Fruit fly (Drosophila melanogaster) whole organism, embryonic: Measurements from ENCODE around the gene CG34002.

Experiments used
- Blimp-1 ChIP-seq: fragments of 200-800 bp; sonication (Bioruptor generic); optimal IDR thresholded peaks from 3 replicates; lab custom pipeline; 2018; ENCODE audit warnings: missing biosample characterization, missing genetic modification characterization, mild to moderate bottlenecking, moderate library complexity, missing genetic modification reagents
- CG11723 ChIP-seq: fragments of 200-800 bp; sonication (Bioruptor generic); optimal IDR thresholded peaks from 2 replicates; lab custom pipeline; 2017; ENCODE audit warnings: missing biosample characterization, mild to moderate bottlenecking, missing genetic modification characterization
- CG12659 ChIP-seq: fragments of 200-800 bp; sonication (Bioruptor generic); optimal IDR thresholded peaks from 3 replicates; lab custom pipeline; 2017; ENCODE audit warnings: mild to moderate bottlenecking, missing biosample characterization, missing genetic modification reagents, missing genetic modification characterization
- CG14441 ChIP-seq: fragments of 200-800 bp; sonication (Bioruptor generic); IDR thresholded peaks from 2 replicates; pipeline ENCODE4 v1.3.6; 2022; ENCODE audit warnings: missing biosample characterization, missing genetic modification characterization
- CG15011 ChIP-seq: fragments of 200-800 bp; sonication (Bioruptor generic); optimal IDR thresholded peaks from 3 replicates; lab custom pipeline; 2018; ENCODE audit warnings: missing biosample characterization, mild to moderate bottlenecking, missing genetic modification characterization
- CG15269 ChIP-seq: fragments of 200-800 bp; sonication (Bioruptor generic); optimal IDR thresholded peaks from 2 replicates; lab custom pipeline; 2018; ENCODE audit warnings: missing biosample characterization, mild to moderate bottlenecking, missing genetic modification characterization, moderate library complexity
- CG1529 ChIP-seq: fragments of 200-800 bp; sonication (Bioruptor generic); optimal IDR thresholded peaks from 3 replicates; lab custom pipeline; 2018; ENCODE audit warnings: missing biosample characterization, missing genetic modification characterization
- CG16815 ChIP-seq: fragments of 200-800 bp; sonication (Bioruptor generic); optimal IDR thresholded peaks from 3 replicates; lab custom pipeline; 2017; ENCODE audit warnings: missing biosample characterization, mild to moderate bottlenecking, missing genetic modification characterization
- CG16863 ChIP-seq: fragments of 200-800 bp; sonication (Bioruptor generic); optimal IDR thresholded peaks from 3 replicates; lab custom pipeline; 2016; ENCODE audit warnings: missing biosample characterization, missing genetic modification characterization
- CG17829 ChIP-seq: fragments of 200-800 bp; optimal IDR thresholded peaks from 2 replicates; lab custom pipeline; 2019; ENCODE audit warnings: missing biosample characterization, mild to moderate bottlenecking, missing genetic modification characterization, moderate library complexity
- CG18619 ChIP-seq: fragments of 200-800 bp; sonication (Bioruptor generic); optimal IDR thresholded peaks from 3 replicates; lab custom pipeline; 2017; ENCODE audit warnings: missing biosample characterization, mild to moderate bottlenecking, missing genetic modification characterization
- CG30403 ChIP-seq: fragments of 200-800 bp; sonication (Bioruptor generic); optimal IDR thresholded peaks from 3 replicates; lab custom pipeline; 2016; ENCODE audit warnings: missing biosample characterization, missing genetic modification characterization
- CG3281 ChIP-seq: fragments of 200-800 bp; sonication (Bioruptor generic); optimal IDR thresholded peaks from 3 replicates; lab custom pipeline; 2017; ENCODE audit warnings: missing biosample characterization, mild to moderate bottlenecking, missing genetic modification characterization
- CG3847 ChIP-seq: fragments of 200-800 bp; sonication (Bioruptor generic); IDR thresholded peaks from 2 replicates; pipeline ENCODE4 v1.3.6; 2022; ENCODE audit warnings: missing biosample characterization, missing genetic modification characterization
- CG3995 ChIP-seq: fragments of 200-800 bp; sonication (Bioruptor generic); optimal IDR thresholded peaks from 3 replicates; lab custom pipeline; 2016; ENCODE audit warnings: missing biosample characterization, missing genetic modification characterization
- CG4617 ChIP-seq: fragments of 200-800 bp; sonication (Bioruptor generic); optimal IDR thresholded peaks from 3 replicates; lab custom pipeline; 2016; ENCODE audit warnings: missing biosample characterization, missing genetic modification characterization, borderline replicate concordance
- CG4730 ChIP-seq: fragments of 200-800 bp; sonication (Bioruptor generic); IDR thresholded peaks from 2 replicates; pipeline ENCODE4 v1.3.6; 2022; ENCODE audit warnings: missing biosample characterization, missing genetic modification characterization
- CG7357 ChIP-seq: fragments of 200-800 bp; sonication (Bioruptor generic); IDR thresholded peaks from 3 replicates; pipeline ENCODE4 v1.3.6; 2022; ENCODE audit warnings: missing biosample characterization, missing genetic modification characterization
- CG7839 ChIP-seq: fragments of 200-800 bp; sonication (Bioruptor generic); optimal IDR thresholded peaks from 3 replicates; lab custom pipeline; 2018; ENCODE audit warnings: missing biosample characterization, mild to moderate bottlenecking, missing genetic modification characterization, moderate library complexity
- CkIIα-i1 ChIP-seq: fragments of 200-800 bp; sonication (Bioruptor generic); IDR thresholded peaks from 2 replicates; pipeline ENCODE4 v1.3.6; 2022; ENCODE audit warnings: missing biosample characterization, missing genetic modification characterization
- Dad ChIP-seq: fragments of 200-800 bp; sonication (Bioruptor generic); optimal IDR thresholded peaks from 3 replicates; lab custom pipeline; 2016; ENCODE audit warnings: missing biosample characterization, missing genetic modification characterization
- E2f2 ChIP-seq: fragments of 200-800 bp; sonication (Bioruptor generic); IDR thresholded peaks from 2 replicates; pipeline ENCODE4 v1.3.6; 2022; ENCODE audit warnings: missing biosample characterization, missing genetic modification characterization
- Ets65A ChIP-seq: fragments of 200-800 bp; sonication (Bioruptor generic); peaks from one replicate; lab custom pipeline; 2016; ENCODE audit warnings: missing biosample characterization, missing genetic modification characterization
- Fer2 ChIP-seq: fragments of 200-800 bp; sonication (Bioruptor generic); optimal IDR thresholded peaks from 2 replicates; lab custom pipeline; 2018; ENCODE audit warnings: missing biosample characterization, mild to moderate bottlenecking, missing genetic modification characterization, moderate library complexity
- H2.0 ChIP-seq: fragments of 200-800 bp; sonication (Bioruptor generic); IDR thresholded peaks from 2 replicates; pipeline ENCODE4 v1.3.6; 2022; ENCODE audit warnings: missing biosample characterization, missing genetic modification characterization
- HmgD ChIP-seq: fragments of 200-800 bp; sonication (Bioruptor generic); optimal IDR thresholded peaks from 3 replicates; lab custom pipeline; 2016; ENCODE audit warnings: missing biosample characterization, missing genetic modification characterization
- Hmr ChIP-seq: fragments of 200-800 bp; sonication (Bioruptor generic); optimal IDR thresholded peaks from 3 replicates; lab custom pipeline; 2017; ENCODE audit warnings: mild to moderate bottlenecking, missing biosample characterization, missing genetic modification reagents, missing genetic modification characterization
- MBD-R2 ChIP-seq: fragments of 200-800 bp; sonication (Bioruptor generic); IDR thresholded peaks from 2 replicates; pipeline ENCODE4 v1.3.6; 2022; ENCODE audit warnings: missing biosample characterization, missing genetic modification characterization
- NK7.1 ChIP-seq: fragments of 200-800 bp; sonication (Bioruptor generic); optimal IDR thresholded peaks from 3 replicates; lab custom pipeline; 2016; ENCODE audit warnings: missing biosample characterization, missing genetic modification characterization
- crp ChIP-seq, 2 experiments: fragments of 200-800 bp; sonication (Bioruptor generic); optimal IDR thresholded peaks; 2 replicates in 1 of 2; 3 replicates in 1 of 2; lab custom pipeline; 2017; ENCODE audit warnings: missing biosample characterization in 2 of 2, missing genetic modification characterization in 2 of 2, mild to moderate bottlenecking in 1 of 2, moderate library complexity in 1 of 2
- dati ChIP-seq: fragments of 200-800 bp; sonication (Bioruptor generic); IDR thresholded peaks from 2 replicates; pipeline ENCODE4 v1.3.6; 2022; ENCODE audit warnings: missing biosample characterization, missing genetic modification characterization
- emc ChIP-seq: fragments of 200-800 bp; sonication (Bioruptor generic); optimal IDR thresholded peaks from 2 replicates; lab custom pipeline; 2016; ENCODE audit warnings: missing biosample characterization, missing genetic modification characterization
- eyg ChIP-seq: fragments of 200-800 bp; sonication (Bioruptor generic); optimal IDR thresholded peaks from 3 replicates; lab custom pipeline; 2016; ENCODE audit warnings: missing biosample characterization, missing genetic modification characterization
- ftz-f1 ChIP-seq: fragments of 200-800 bp; sonication (Bioruptor generic); optimal IDR thresholded peaks from 2 replicates; lab custom pipeline; 2016; ENCODE audit warnings: missing biosample characterization, missing genetic modification characterization
- gfzf ChIP-seq: fragments of 200-800 bp; sonication (Bioruptor generic); optimal IDR thresholded peaks from 2 replicates; lab custom pipeline; 2016; ENCODE audit warnings: missing biosample characterization, mild to moderate bottlenecking, missing genetic modification characterization, moderate library complexity
- kah ChIP-seq: fragments of 200-800 bp; sonication (Bioruptor generic); optimal IDR thresholded peaks from 2 replicates; lab custom pipeline; 2018; ENCODE audit warnings: missing biosample characterization, mild to moderate bottlenecking, missing genetic modification characterization
- lmd ChIP-seq: fragments of 200-800 bp; sonication (Bioruptor generic); IDR thresholded peaks from 2 replicates; pipeline ENCODE4 v1.3.6; 2022; ENCODE audit warnings: missing biosample characterization, missing genetic modification characterization
- oc ChIP-seq: fragments of 200-800 bp; sonication (Bioruptor generic); optimal IDR thresholded peaks from 2 replicates; lab custom pipeline; 2018; ENCODE audit warnings: missing biosample characterization, mild to moderate bottlenecking, missing genetic modification characterization, moderate library complexity
- phol ChIP-seq: fragments of 200-800 bp; sonication (Bioruptor generic); optimal IDR thresholded peaks from 3 replicates; lab custom pipeline; 2018; ENCODE audit warnings: missing biosample characterization, mild to moderate bottlenecking, missing genetic modification characterization, moderate library complexity
- repo ChIP-seq: fragments of 200-800 bp; sonication (Bioruptor generic); optimal IDR thresholded peaks from 2 replicates; lab custom pipeline; 2016; ENCODE audit warnings: missing biosample characterization, missing genetic modification characterization
- ro ChIP-seq: fragments of 200-800 bp; sonication (Bioruptor generic); IDR thresholded peaks from 2 replicates; pipeline ENCODE4 v1.3.6; 2022; ENCODE audit warnings: missing biosample characterization, missing genetic modification characterization
- scrt ChIP-seq: fragments of 200-800 bp; sonication (Bioruptor generic); optimal IDR thresholded peaks from 2 replicates; lab custom pipeline; 2018; ENCODE audit warnings: missing biosample characterization, mild to moderate bottlenecking, missing genetic modification characterization, moderate library complexity
- shn ChIP-seq: fragments of 200-800 bp; sonication (Bioruptor generic); optimal IDR thresholded peaks from 3 replicates; lab custom pipeline; 2016; ENCODE audit warnings: missing biosample characterization, missing genetic modification characterization
- slbo ChIP-seq: fragments of 200-800 bp; sonication (Bioruptor generic); IDR thresholded peaks from 2 replicates; pipeline ENCODE4 v1.3.6; 2022; ENCODE audit warnings: missing biosample characterization, missing genetic modification characterization
- sna ChIP-seq: fragments of 200-800 bp; sonication (Bioruptor generic); IDR thresholded peaks from 2 replicates; pipeline ENCODE4 v1.3.6; 2022; ENCODE audit warnings: missing biosample characterization, missing genetic modification characterization; ENCODE audit not compliant: partially characterized antibody
- sug ChIP-seq: fragments of 200-800 bp; optimal IDR thresholded peaks from 2 replicates; lab custom pipeline; 2019; ENCODE audit warnings: missing biosample characterization, mild to moderate bottlenecking, missing genetic modification characterization, moderate library complexity
- trem ChIP-seq: fragments of 200-800 bp; optimal IDR thresholded peaks from 3 replicates; lab custom pipeline; 2019; ENCODE audit warnings: missing biosample characterization, mild to moderate bottlenecking, missing genetic modification characterization, moderate library complexity
- ttk ChIP-seq: fragments of 200-800 bp; sonication (Bioruptor generic); IDR thresholded peaks from 2 replicates; pipeline ENCODE4 v2.1.2; 2022; ENCODE audit warnings: missing biosample characterization, missing genetic modification characterization
- usp ChIP-seq: fragments of >200 bp; optimal IDR thresholded peaks from 2 replicates; lab custom pipeline; 2017; ENCODE audit warnings: missing biosample characterization, missing genetic modification characterization

The CG34002 gene

DNA sequence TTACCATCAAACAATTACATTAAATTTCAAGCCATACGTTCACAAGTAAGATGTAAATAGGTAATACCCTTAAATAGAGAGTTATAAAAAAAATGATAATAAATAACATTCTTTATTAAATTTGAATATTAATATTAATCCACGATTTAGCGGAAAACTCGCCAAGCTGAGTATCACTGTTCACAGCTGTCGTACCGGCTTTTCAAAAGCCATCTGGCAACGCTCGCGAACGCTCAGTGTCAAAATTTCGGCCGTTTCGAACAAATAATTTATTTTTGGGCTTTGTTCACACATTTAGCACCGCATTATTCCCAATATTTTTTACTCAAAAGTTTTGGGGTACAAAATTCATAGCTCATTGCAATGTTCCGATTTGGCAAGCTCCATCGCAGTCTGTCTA is 8.8 kb upstream of the CG34002 start, which contains the start of gene TrpRS-m (continued):
- peak; percentile 29 for TF ChIP-seq CG3995 (GFP tag; lab: Kevin White, UChicago)
- TF ChIP-seq CG7357: no peak
- TF ChIP-seq CG3847: 0 out of 2 replicates have a peak, but pooled peaks have one; percentile 13
- TF ChIP-seq kah (GFP tag; lab: Kevin White, UChicago): peak; percentile 8
- TF ChIP-seq CG11723 (GFP tag; lab: Kevin White, UChicago): no peak
- TF ChIP-seq CG14441 (GFP tag; lab: Robert Waterston, UW): no peak
- peak; percentile 23 for TF ChIP-seq phol (tag; lab: Kevin White, UChicago)
- peak; percentile 25; the same call in 1 of the 2 replicates for TF ChIP-seq E2f2
- TF ChIP-seq sna: no peak
- no peak for TF ChIP-seq CkIIα-i1 (GFP tag; lab: Robert Waterston, UW)
- TF ChIP-seq CG12659 (GFP tag; lab: Kevin White, UChicago): peak; percentile 5
- TF ChIP-seq CG4617 (GFP tag; lab: Kevin White, UChicago): peak; percentile 1
- no peak for TF ChIP-seq CG18619 (GFP tag; lab: Kevin White, UChicago)
- no peak for TF ChIP-seq CG15011 (GFP tag; lab: Kevin White, UChicago)
- peak; percentile 16 for TF ChIP-seq CG17829 (tag; lab: Kevin White, UChicago)
- TF ChIP-seq emc (GFP tag; lab: Kevin White, UChicago): no peak
- no peak for TF ChIP-seq CG1529 (GFP tag; lab: Kevin White, UChicago)
- TF ChIP-seq MBD-R2 (GFP tag; lab: Robert Waterston, UW): peak; percentile 90
- TF ChIP-seq trem (tag; lab: Kevin White, UChicago): peak; percentile 7
- peak; percentile 18 to 85 for TF ChIP-seq crp (GFP tag; optimal IDR thresholded peaks at IDR 0.05; lab: Kevin White, UChicago)
- TF ChIP-seq CG16815 (GFP tag; lab: Kevin White, UChicago): no peak
- TF ChIP-seq scrt (GFP tag; lab: Kevin White, UChicago): no peak

DNA sequence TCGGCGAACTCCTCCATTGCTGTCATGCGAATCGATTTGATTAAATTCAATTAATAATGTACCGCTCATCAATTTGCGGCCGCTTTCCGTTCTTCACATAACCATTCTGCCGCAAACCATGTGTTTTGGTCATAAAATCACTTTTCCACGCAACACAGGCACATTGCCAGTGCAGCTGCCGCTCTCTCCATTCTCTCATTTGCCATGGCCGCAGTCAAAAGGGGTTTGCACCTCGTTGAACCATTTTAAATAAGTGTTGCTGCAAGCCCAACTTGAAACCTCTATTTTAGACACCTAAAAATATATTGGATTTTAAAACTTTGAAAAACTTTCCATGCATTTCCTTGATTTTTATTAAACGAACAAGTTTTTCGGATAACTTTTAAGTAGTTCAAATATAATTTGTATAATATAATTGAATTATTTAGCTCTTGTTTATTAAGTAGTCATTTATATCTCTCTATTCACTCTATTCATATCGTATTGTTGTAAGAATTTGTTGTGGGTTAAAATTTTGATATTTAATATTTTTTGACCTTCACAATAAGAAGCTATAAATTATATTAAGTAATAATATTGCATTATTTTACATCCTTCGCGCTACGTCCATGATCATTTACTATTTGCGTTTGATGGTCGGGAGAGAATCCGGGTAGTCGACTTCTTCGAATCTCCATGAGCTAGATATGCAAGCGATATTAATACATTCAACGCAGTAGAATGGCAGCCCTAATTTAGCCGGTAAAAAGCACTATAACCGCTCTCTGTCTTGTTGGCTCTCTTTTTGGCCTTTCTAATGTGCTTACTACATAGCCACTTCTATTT is 1.4 kb upstream of the CG34002 start, which contains the start of gene CG5535:
Gene CG5535 (minus strand): TSS at position 140 of the 825 bp plus-strand sequence.
- peak; percentile 78 for TF ChIP-seq CG11723 (GFP tag; lab: Kevin White, UChicago)
- peak; percentile 44 for TF ChIP-seq CG4730 (GFP tag; lab: Robert Waterston, UW)
- 0 out of 2 replicates have a peak, but pooled peaks have one; percentile 20 for TF ChIP-seq dati (GFP tag; lab: Robert Waterston, UW)
- TF ChIP-seq sug (tag; lab: Kevin White, UChicago): peak; percentile 71
- TF ChIP-seq slbo: peak; percentile 84
- TF ChIP-seq CG18619 (GFP tag; lab: Kevin White, UChicago): peak; percentile 90
- no peak for TF ChIP-seq eyg (GFP tag; lab: Kevin White, UChicago)
- TF ChIP-seq shn: peak; percentile 34
- no peak for TF ChIP-seq ftz-f1 (GFP tag; lab: Kevin White, UChicago)
- peak; percentile 84 for TF ChIP-seq CG15269 (tag; lab: Kevin White, UChicago)
- peak; percentile 54 for TF ChIP-seq ttk
- TF ChIP-seq Blimp-1: peak; percentile 63
- peak; percentile 67 for TF ChIP-seq lmd
- no peak for TF ChIP-seq NK7.1
- TF ChIP-seq Hmr: peak; percentile 81
- TF ChIP-seq CG30403 (GFP tag; lab: Kevin White, UChicago): peak; percentile 92
- peak; percentile 80 for TF ChIP-seq CG3281 (GFP tag; lab: Kevin White, UChicago)
- TF ChIP-seq usp: no peak
- TF ChIP-seq Dad (GFP tag; lab: Kevin White, UChicago): no peak
- no peak for TF ChIP-seq HmgD (GFP tag; lab: Kevin White, UChicago)
- TF ChIP-seq H2.0 (GFP tag; lab: Robert Waterston, UW): peak; percentile 63
- TF ChIP-seq repo: no peak
- TF ChIP-seq CG7839 (tag; lab: Kevin White, UChicago): peak; percentile 90
- no peak; the same call in 1 of the 2 replicates for TF ChIP-seq ro (GFP tag; lab: Robert Waterston, UW)
- peak; percentile 17 for TF ChIP-seq Fer2
- peak; percentile 86 for TF ChIP-seq Ets65A
- TF ChIP-seq CG16863: no peak
- TF ChIP-seq gfzf (GFP tag; lab: Kevin White, UChicago): no peak
- no peak for TF ChIP-seq oc (tag; lab: Kevin White, UChicago)
